Fruit fly (Drosophila melanogaster): Measurements from ENCODE around the gene PTPMT1.

dm6 chr3R:23728086-23728485 is 30.1 kb upstream of the PTPMT1 start:
- TF ChIP-seq EcR (GFP tag; optimal IDR thresholded peaks at IDR 0.05) (no peak), psq (optimal IDR thresholded peaks at IDR 0.05) (no peak), usp (GFP tag; optimal IDR thresholded peaks at IDR 0.05) (no peak), pan (optimal IDR thresholded peaks at IDR 0.05) (no peak), CG8478 (optimal IDR thresholded peaks at IDR 0.05) (no peak)

Data from whole organism.